Worm (Caenorhabditis elegans): ENCODE data around the gene C07H6.9.
"Not testable (repeated sequence)": the region's sequence is repeated elsewhere in the genome, so short reads cannot be mapped to it uniquely, and the experiment has no call there.

The C07H6.9 gene

ce11 chrIII:7489055-7489534 is 10.2 kb downstream of the C07H6.9 start, which contains the start of gene mup-4:
Gene mup-4 (minus strand): TSS chrIII:7489105.
- TF ChIP-seq mls-2 (tag; optimal IDR thresholded peaks at IDR 0.05) (no peak), ztf-11 (tag; optimal IDR thresholded peaks at IDR 0.05) (no peak), unc-39 (tag; optimal IDR thresholded peaks at IDR 0.05) (no peak), lin-13 (tag; optimal IDR thresholded peaks at IDR 0.05) (no peak), mep-1 (tag; optimal IDR thresholded peaks at IDR 0.05) (no peak), unc-120 (tag; optimal IDR thresholded peaks at IDR 0.05; ENCODE audit: poor library complexity, severe bottlenecking) (no peak)

DNA sequence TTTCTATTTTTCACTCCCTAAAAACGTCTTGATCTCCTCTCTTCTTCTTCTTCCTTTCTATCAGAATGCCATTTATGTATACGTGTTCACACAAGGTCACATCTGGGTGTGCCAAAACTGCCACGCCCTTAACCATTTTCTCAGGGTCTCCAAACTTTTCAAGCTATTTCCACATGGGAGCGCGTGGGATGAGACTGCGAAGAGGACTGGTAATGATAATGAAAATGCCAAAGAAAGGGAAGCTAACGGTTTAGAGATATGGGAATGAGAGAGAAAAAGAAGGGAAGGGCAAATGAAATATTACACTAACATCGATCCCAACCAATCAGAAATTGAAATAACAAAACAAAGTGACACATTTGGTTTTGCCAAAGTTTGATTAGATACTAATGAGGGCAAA is 11.0 kb downstream of the C07H6.9 start:
- TF ChIP-seq sptf-1 (tag; optimal IDR thresholded peaks at IDR 0.05) (no peak), nhr-12 (tag; optimal IDR thresholded peaks at IDR 0.05) (no peak), ceh-43 (GFP tag; optimal IDR thresholded peaks at IDR 0.05) (no peak), hlh-1 (tag; optimal IDR thresholded peaks at IDR 0.05) (no peak), ces-1 (GFP tag; optimal IDR thresholded peaks at IDR 0.05) (no peak), pha-4 (tag; optimal IDR thresholded peaks at IDR 0.05) (no peak), nhr-237 (tag; optimal IDR thresholded peaks at IDR 0.05) (no peak)

- TF ChIP-seq drap-1 (GFP tag; optimal IDR thresholded peaks at IDR 0.05) (no peak), mep-1 (tag; optimal IDR thresholded peaks at IDR 0.05) (no peak), blmp-1 (tag; optimal IDR thresholded peaks at IDR 0.05) (no peak), nhr-237 (tag; optimal IDR thresholded peaks at IDR 0.05) (no peak), ces-1 (GFP tag; optimal IDR thresholded peaks at IDR 0.05) (no peak), lsy-2 (tag; optimal IDR thresholded peaks at IDR 0.05) (no peak), ceh-83 (GFP tag; optimal IDR thresholded peaks at IDR 0.05) (no peak), sem-2 (GFP tag; optimal IDR thresholded peaks at IDR 0.05) (no peak), sptf-1 (tag; optimal IDR thresholded peaks at IDR 0.05) (no peak), unc-39 (tag; optimal IDR thresholded peaks at IDR 0.05) (no peak)
These were observed 14.5 kb downstream of the C07H6.9 start for ce11 chrIII:7484765-7485164.

DNA sequence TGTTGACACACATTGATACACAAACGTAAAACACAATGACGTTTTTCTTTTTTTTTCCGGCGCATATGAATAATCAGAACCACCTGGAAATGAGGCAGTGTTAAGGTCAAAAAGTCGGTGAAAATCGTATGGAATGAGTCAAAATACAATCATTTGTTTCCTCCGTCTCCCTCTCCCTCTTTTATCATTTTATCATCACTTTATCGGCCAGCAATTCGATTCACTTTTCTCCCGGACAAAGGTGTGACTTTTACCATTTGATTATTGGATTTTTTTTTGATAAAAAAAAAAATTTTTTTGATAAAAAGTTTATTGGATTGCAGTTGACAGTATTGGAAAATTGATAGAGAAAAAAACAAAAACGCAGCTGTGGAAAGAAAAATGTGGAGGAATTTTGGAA is 20.3 kb downstream of the C07H6.9 start:
- TF ChIP-seq unc-120 (tag; optimal IDR thresholded peaks at IDR 0.05; ENCODE audit: poor library complexity, severe bottlenecking): no peak
- TF ChIP-seq ceh-83 (GFP tag; optimal IDR thresholded peaks at IDR 0.05): no peak

- not testable (repeated sequence) for TF ChIP-seq tbx-8 (GFP tag; optimal IDR thresholded peaks at IDR 0.05); unc-62 (GFP tag; optimal IDR thresholded peaks at IDR 0.05); hlh-1 (tag; optimal IDR thresholded peaks at IDR 0.05)
These were observed 30.3 kb downstream of the C07H6.9 start, which contains the start of gene H14A12.5 for ce11 chrIII:7468980-7469379. Gene H14A12.5 (minus strand): TSS chrIII:7469080.

DNA sequence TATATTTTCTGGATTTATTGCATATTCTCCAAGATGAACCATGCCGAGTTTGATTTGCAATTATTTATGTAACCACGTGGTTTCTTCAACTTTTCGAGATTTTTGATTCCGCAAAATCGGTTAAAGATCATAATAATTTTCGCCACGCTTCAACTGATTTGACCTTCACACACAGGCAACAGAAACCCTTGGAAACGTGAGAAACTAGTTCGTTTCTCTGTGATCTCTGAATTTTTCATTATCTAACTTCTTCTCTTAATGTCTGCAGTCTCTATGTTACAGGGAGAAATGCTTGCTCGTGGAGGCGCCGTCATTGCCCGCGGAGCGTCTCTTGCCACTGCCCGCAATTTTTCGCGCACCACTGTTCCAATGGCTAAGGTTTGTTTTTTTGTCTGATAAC is 33.9 kb downstream of the C07H6.9 start, which contains the start of gene fum-1:
Gene fum-1, plus strand, starts transcription at position 259 of the 400 bp plus-strand sequence.
- TF ChIP-seq unc-62 (GFP tag; optimal IDR thresholded peaks at IDR 0.05): no peak
- TF ChIP-seq nhr-237 (tag; optimal IDR thresholded peaks at IDR 0.05): peak; percentile 6
- no peak for TF ChIP-seq mls-2 (tag; optimal IDR thresholded peaks at IDR 0.05)
- TF ChIP-seq nhr-28 (tag; optimal IDR thresholded peaks at IDR 0.05): no peak
- no peak for TF ChIP-seq ztf-11 (tag; optimal IDR thresholded peaks at IDR 0.05)

- TF ChIP-seq sem-2 (GFP tag; optimal IDR thresholded peaks at IDR 0.05) (no peak), ztf-11 (tag; optimal IDR thresholded peaks at IDR 0.05) (no peak), hlh-1 (tag; optimal IDR thresholded peaks at IDR 0.05) (no peak), flh-1 (GFP tag; optimal IDR thresholded peaks at IDR 0.05) (no peak), lin-32 (GFP tag; optimal IDR thresholded peaks at IDR 0.05) (no peak), mab-5 (tag; optimal IDR thresholded peaks at IDR 0.05) (no peak), unc-120 (tag; optimal IDR thresholded peaks at IDR 0.05; ENCODE audit: poor library complexity, severe bottlenecking) (no peak), elt-3 (tag; optimal IDR thresholded peaks at IDR 0.05) (no peak), ceh-83 (GFP tag; optimal IDR thresholded peaks at IDR 0.05) (no peak), mls-2 (tag; optimal IDR thresholded peaks at IDR 0.05) (no peak), tbx-8 (GFP tag; optimal IDR thresholded peaks at IDR 0.05) (no peak), nhr-76 (tag; optimal IDR thresholded peaks at IDR 0.05) (no peak), ceh-43 (GFP tag; optimal IDR thresholded peaks at IDR 0.05) (no peak), bed-3 (GFP tag; optimal IDR thresholded peaks at IDR 0.05) (no peak)
These were observed 35.7 kb downstream of the C07H6.9 start, which contains the start of gene H14A12.3 for ce11 chrIII:7463438-7464008. Gene H14A12.3 (plus strand): TSS chrIII:7463797.
